Fruit fly (Drosophila melanogaster) whole organism: ENCODE data around the gene CG15772.

ENCODE experiments used
- CG8478 ChIP-seq: fragments of >200 bp; optimal IDR thresholded peaks from 2 replicates; lab custom pipeline; 2018; ENCODE audit warnings: inconsistent platforms
- Dll ChIP-seq: fragments of >200 bp; optimal IDR thresholded peaks from 2 replicates; lab custom pipeline; 2017
- EcR ChIP-seq, 2 experiments: fragments of >200 bp; optimal IDR thresholded peaks; 2 replicates each; lab custom pipeline; 2017; ENCODE audit warnings: missing biosample characterization in 2 of 2, missing genetic modification characterization in 2 of 2, missing genetic modification reagents in 2 of 2
- pan ChIP-seq: fragments of >200 bp; optimal IDR thresholded peaks from 2 replicates; lab custom pipeline; 2017
- psq ChIP-seq: fragments of >200 bp; optimal IDR thresholded peaks from 2 replicates; lab custom pipeline; 2017
- usp ChIP-seq: fragments of >200 bp; optimal IDR thresholded peaks from 2 replicates; lab custom pipeline; 2017; ENCODE audit warnings: missing biosample characterization, missing genetic modification characterization, mixed read lengths

Gene CG15772

DNA sequence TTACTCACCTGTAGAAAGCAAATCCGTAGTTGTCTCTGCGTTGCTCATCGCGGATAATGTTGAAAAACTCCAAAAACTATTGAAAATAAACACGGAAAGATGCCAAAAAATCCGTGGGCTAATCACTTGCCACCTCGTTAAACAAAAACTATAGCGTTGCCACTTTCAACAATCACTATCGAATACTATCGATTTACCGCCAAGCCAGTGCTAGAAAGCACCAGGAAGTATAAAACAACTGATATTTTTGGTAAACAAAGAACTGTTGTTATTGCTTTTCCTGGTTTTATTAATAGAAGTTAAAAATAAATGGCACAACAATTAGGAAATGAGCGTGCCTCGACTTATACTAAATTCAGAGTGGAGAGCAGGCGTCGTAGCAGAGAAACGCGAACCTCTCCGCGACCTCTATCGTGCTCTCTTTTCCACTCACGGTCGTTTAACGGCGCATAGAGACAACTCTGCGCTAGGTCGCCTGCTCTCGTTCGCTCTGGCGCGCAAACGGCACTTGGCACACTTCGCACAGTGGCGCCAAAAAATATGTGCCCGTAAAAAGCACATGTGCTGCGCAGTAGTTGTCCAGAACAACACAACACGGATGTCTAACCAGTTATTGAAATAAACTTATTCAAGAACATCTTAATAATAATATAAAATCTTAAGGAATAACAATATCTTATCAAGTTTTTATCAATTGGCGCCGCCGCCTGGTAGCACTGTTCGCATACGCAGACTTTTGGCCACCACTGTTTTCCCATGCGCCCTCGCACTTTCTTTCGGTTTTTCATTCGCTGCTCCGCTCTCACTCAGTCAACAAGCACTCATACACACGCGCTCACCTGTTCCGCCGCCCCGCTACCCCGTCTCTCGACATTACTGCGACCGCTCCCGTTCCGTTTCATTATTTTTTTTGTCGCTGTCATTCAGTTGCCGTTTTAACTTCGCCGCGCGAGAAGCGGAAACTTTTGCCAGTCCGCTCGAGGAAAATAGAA, 3.1 kb downstream of the CG15772 start, which contains the start of the genes lin-52 and CG15771:
Gene lin-52 (minus strand): TSS at position 122 of the 992 bp plus-strand sequence.
Gene CG15771 (plus strand): TSS at position 738 of the 992 bp plus-strand sequence.
- no peak for TF ChIP-seq usp (GFP tag; lab: Kevin White, UChicago)
- peak; percentile 77 for TF ChIP-seq Dll (lab: Kevin White, UChicago)

DNA sequence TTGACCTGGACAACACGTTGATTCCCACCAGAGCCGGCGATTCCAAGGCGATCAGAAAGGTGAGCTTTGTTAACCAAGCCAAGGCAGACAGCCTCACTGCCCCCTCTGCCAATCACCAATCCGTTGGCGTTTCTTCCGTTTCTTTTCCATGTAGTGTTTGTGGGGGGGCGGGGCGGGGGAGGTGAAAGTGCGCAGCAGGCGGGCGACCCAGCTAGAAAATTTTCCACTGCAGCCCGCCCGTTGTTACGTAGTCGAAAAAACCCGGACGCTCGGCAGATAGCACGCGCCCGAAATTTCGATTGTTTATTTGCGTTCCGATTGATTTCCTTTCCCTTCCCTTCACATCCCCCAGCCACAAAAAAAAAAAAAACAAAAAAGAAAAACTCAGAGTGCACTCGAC, 4.1 kb downstream of the CG15772 start:
- TF ChIP-seq EcR (GFP tag; optimal IDR thresholded peaks at IDR 0.05; lab: Kevin White, UChicago) (no peak), usp (GFP tag; lab: Kevin White, UChicago) (no peak), CG8478 (lab: Kevin White, UChicago) (no peak), Dll (lab: Kevin White, UChicago) (no peak), pan (no peak)

DNA sequence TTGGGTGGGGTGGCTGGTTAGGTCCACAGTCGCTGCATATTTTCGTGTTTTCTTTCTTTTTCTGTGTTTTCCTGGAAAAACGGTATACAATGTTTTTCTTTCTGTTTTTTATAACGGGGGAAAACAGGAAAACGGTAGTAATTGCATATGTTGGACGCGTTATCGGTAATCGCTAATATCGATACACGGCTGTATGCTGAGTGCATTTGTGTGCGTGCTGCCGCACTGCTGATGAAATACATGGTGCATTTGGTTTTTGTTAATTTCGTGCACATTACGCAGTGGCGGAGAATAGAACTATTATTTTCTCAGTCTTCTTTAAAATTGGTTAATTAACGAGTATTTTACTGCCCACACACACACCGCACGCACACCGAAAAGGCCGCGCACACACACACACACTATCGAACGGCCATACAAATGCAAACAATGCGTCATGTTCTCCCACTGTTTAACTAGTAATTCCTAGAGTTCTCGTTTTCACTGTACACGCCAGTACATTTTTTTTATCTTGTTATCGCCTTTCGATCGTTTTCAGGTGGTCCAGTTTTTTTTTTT, 11.5 kb downstream of the CG15772 start:
- TF ChIP-seq CG8478 (lab: Kevin White, UChicago) (no peak), usp (GFP tag; lab: Kevin White, UChicago) (no peak), Dll (lab: Kevin White, UChicago) (no peak), psq (no peak), pan (no peak), EcR (GFP tag; optimal IDR thresholded peaks at IDR 0.05; lab: Kevin White, UChicago) (no peak)

DNA sequence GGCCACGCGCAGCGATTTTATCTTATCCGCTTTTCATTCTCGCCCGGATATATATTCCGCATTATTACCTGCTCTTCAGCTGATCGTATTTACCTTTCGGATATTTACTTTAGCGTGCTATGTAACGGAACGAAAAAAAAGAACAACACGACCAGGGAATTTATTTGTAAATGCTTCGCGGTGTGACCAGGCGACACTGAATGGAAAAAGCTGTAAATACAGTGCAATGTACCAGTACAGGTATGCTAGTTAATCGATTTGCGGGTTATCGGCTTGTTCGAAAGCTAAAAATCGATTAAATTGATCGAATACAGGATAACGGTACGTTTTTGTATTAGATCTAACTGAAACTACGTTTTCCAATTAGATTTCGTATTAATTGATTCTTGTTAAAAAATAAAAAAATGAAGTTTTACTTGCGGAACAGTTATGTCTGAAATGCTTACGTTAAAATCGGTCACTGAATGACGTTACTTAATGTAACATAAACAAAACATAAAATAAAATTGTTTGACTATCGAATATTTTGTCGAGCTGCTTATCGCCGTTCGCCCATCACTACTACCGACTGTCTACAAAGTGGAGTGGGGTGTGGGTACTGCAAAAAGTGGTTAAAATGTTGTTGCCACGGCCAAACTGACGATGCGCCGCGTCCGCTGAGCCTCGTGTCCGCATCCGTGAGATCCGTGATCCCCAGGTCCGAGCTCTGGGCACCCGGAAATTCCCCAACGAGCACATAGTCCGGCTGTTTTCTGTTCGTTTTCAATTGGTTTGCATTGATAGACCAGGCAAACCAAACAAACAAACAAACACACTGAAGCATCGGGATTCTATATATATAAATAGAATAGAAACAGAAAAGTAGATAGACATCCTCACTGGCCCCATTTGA, 12.2 kb downstream of the CG15772 start, which contains the start of the genes MAPk-Ak2 and CG42699:
Gene MAPk-Ak2 (minus strand): TSS at position 203 of the 892 bp plus-strand sequence.
Gene CG42699 (plus strand): TSS at position 553 of the 892 bp plus-strand sequence.
- TF ChIP-seq usp (GFP tag; lab: Kevin White, UChicago) (no peak), CG8478 (lab: Kevin White, UChicago) (no peak), pan (no peak), Dll (lab: Kevin White, UChicago) (no peak), psq (no peak), EcR (GFP tag; optimal IDR thresholded peaks at IDR 0.05; lab: Kevin White, UChicago) (no peak)

DNA sequence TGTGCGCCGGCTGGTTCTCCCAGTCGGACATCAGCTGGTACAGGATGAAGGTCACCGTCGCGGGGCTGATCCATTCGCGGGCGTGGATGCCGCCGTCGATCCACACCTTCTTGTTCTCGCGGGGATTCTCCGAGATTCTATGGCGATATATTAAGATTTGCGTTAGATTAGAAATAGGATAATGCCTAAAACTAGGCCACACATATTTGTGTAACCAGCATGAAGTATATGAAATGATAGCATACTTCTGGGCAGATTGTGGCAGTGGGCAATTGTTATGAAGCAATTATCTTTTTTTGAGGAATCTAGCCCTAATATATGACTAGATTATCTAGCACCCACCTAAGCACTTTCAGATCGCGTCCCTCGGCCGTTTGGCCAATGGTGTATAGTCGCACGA, 14.7 kb downstream of the CG15772 start:
- TF ChIP-seq pan (no peak), Dll (lab: Kevin White, UChicago) (no peak), CG8478 (lab: Kevin White, UChicago) (no peak)

DNA sequence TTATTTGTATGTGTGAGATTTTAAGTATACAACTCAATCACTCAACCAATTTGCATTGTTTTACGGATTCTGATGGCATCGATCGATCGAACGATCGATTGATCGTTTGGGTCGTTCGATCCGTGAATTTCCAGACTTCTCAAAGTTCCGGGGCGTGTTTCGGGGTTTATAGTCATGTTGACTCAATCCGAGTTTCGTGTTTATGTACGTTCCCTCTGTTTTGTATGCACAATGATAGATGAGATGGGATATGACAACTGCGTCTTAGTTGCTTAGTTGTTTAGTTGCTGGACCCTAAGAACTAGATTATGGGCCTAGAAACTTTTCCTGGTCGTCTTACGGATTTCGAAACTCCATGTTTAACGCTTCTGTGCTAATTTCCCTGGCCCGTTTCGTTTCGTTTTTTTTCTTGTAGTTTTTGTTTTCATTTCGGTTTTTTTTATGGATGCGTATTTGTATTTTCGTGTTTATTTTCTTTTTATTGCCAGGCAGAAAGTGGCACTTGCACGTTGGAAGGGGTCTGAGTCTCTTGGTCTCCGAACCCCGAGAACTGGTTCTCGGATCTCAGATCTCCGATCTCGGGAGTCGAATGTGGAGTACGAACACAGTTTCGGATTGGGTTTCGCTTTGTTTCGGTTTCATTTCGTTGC, 16.7 kb downstream of the CG15772 start:
- no peak for TF ChIP-seq CG8478 (lab: Kevin White, UChicago)
- TF ChIP-seq usp (GFP tag; lab: Kevin White, UChicago) = no peak
- TF ChIP-seq pan = no peak
- TF ChIP-seq psq = no peak
- TF ChIP-seq EcR (GFP tag; optimal IDR thresholded peaks at IDR 0.05; lab: Kevin White, UChicago) = no peak
- no peak for TF ChIP-seq Dll (lab: Kevin White, UChicago)

DNA sequence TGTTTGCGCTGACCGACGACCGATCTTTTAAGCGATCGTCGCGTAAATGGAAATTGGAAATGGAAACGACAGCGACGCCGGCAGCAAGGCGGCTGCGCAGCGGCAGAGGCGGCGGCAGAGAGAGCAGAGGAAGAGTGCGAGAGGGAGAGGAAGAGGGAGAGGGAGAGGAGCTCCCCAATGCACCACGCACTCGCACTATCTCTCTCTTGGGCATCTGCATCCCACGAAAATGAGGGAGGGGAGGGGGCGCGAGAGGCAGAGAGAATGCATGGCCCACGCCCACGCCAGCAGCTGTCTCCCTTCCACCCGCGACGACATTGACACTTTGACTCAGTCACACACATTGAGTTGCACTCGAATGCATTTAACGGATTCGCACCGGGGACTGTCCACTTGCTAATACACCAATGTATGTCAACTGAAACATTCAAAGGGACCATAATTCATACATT, 18.7 kb downstream of the CG15772 start, which contains the start of gene CG3097:
Gene CG3097 (minus strand): TSS at position 51 of the 452 bp plus-strand sequence.
- TF ChIP-seq Dll (lab: Kevin White, UChicago) = peak; percentile 5
- TF ChIP-seq CG8478 (lab: Kevin White, UChicago) = no peak

DNA sequence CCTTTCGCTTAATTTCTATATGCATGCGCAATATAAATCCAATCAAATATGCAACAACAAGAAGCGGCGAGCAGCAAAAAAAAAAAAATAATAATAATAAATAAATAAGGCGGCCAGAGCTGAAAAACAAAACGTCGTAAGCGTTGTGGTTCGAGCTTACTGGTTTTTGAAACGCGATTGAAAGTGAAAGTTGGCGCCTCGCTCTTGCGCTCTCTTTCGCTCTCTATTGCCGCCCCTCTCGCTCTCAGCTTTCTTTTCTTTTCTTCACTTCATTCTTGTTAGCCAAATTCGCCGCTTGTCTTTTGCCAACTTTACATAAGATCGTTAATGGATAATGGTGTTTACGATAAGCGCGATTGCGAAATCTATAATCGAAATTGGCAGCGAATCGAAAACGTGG, 20.4 kb downstream of the CG15772 start:
- TF ChIP-seq pan = no peak
- TF ChIP-seq Dll (lab: Kevin White, UChicago) = no peak
- no peak for TF ChIP-seq CG8478 (lab: Kevin White, UChicago)
- no peak for TF ChIP-seq usp (GFP tag; lab: Kevin White, UChicago)
- TF ChIP-seq EcR (GFP tag; optimal IDR thresholded peaks at IDR 0.05; lab: Kevin White, UChicago) = no peak
- no peak for TF ChIP-seq psq

DNA sequence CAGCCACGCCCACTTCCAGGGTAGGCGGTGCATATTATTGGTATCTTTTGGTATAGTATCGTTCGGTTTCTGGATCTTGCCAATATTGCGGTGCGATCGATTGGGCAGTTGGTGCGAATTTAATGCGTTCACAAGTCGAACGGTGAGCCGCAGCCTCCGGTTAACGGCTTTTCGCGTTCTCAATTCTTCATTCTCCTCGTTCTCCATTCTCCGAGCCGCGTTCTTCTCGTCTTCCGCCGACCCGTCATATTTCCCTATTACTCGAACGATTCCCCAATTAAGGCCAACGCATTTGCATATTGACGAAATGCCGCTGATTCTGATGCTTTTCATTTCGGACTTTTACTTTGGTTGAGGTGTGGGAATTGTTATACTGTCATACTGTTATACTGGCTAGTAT, 24.5 kb downstream of the CG15772 start, which contains the start of gene CG42264:
Gene CG42264 (minus strand): TSS at position 101 of the 400 bp plus-strand sequence.
- TF ChIP-seq EcR (GFP tag; optimal IDR thresholded peaks at IDR 0.05; lab: Kevin White, UChicago) (no peak), CG8478 (lab: Kevin White, UChicago) (no peak), usp (GFP tag; lab: Kevin White, UChicago) (no peak), pan (no peak), psq (no peak), Dll (lab: Kevin White, UChicago) (no peak)

DNA sequence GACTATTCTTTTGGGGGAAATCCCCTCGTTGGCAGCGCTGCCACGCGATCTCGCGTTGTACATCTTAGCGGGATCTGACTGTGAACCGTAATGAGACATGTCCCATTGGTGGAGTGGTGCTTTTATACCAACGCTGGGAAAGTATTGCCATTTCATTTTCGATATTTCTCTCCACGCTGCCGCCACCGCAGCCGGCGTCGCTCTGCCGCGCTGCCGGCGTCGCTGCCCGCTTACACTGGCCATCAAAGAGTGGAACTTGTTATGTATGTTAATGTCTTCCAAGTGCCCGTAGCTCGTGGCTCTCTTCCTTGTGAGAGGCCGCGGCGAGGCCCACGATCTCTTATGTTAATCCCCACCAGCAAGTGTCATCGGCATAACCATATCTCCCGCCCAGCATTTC, 29.5 kb downstream of the CG15772 start, which contains the start of gene CG3108:
Gene CG3108 (minus strand): TSS at position 101 of the 400 bp plus-strand sequence.
- no peak for TF ChIP-seq Dll (lab: Kevin White, UChicago)
- TF ChIP-seq psq = no peak
